Worm (Caenorhabditis elegans): ENCODE results near the gene spin-3.

The spin-3 gene

ce11 chrX:13165686-13166085 lies 35.6 kb downstream of the spin-3 start:
- TF ChIP-seq ceh-9 (tag; optimal IDR thresholded peaks at IDR 0.05) = no peak
- TF ChIP-seq ztf-4 (tag; optimal IDR thresholded peaks at IDR 0.05) = no peak
- no peak for TF ChIP-seq fkh-10 (GFP tag; optimal IDR thresholded peaks at IDR 0.05)
- TF ChIP-seq elt-1 (tag; optimal IDR thresholded peaks at IDR 0.05) = no peak
- TF ChIP-seq elt-3 (tag; optimal IDR thresholded peaks at IDR 0.05) = peak in 2 of 3 experiments; percentile 66 to 91
- no peak for TF ChIP-seq hmg-11 (tag; optimal IDR thresholded peaks at IDR 0.05)
- TF ChIP-seq jun-1 (tag; optimal IDR thresholded peaks at IDR 0.05) = peak; percentile 90
- no peak for TF ChIP-seq unc-62 (GFP tag; optimal IDR thresholded peaks at IDR 0.05)
- no peak for TF ChIP-seq tbx-2 (tag; optimal IDR thresholded peaks at IDR 0.05)
- peak; percentile 74 for TF ChIP-seq pha-4 (tag; optimal IDR thresholded peaks at IDR 0.05)
- peak; percentile 40 for TF ChIP-seq nhr-23 (tag; optimal IDR thresholded peaks at IDR 0.05)
- TF ChIP-seq ceh-28 (tag; optimal IDR thresholded peaks at IDR 0.05) = peak; percentile 45
- peak; percentile 58 for TF ChIP-seq fos-1 (tag; optimal IDR thresholded peaks at IDR 0.05)
- TF ChIP-seq elt-2 (tag; optimal IDR thresholded peaks at IDR 0.05) = peak; percentile 99
- no peak for TF ChIP-seq zag-1 (tag; optimal IDR thresholded peaks at IDR 0.05)
- TF ChIP-seq pqm-1 (tag; optimal IDR thresholded peaks at IDR 0.05) = peak; percentile 98

- TF ChIP-seq nhr-11 (tag; optimal IDR thresholded peaks at IDR 0.05) (no peak), egl-5 (tag; optimal IDR thresholded peaks at IDR 0.05) (peak; percentile 32), nhr-25 (tag; optimal IDR thresholded peaks at IDR 0.05) (peak; percentile 15), lin-15B (tag; optimal IDR thresholded peaks at IDR 0.05) (no peak), lin-39 (tag; optimal IDR thresholded peaks at IDR 0.05) (peak; percentile 87), fos-1 (tag; optimal IDR thresholded peaks at IDR 0.05) (no peak), elt-1 (tag; optimal IDR thresholded peaks at IDR 0.05) (peak; percentile 73), nhr-43 (tag; optimal IDR thresholded peaks at IDR 0.05; ENCODE audit: poor library complexity, severe bottlenecking) (peak; percentile 21), nfya-1 (tag; optimal IDR thresholded peaks at IDR 0.05; ENCODE audit: insufficient read depth) (peak; percentile 44), nhr-23 (tag; optimal IDR thresholded peaks at IDR 0.05) (peak; percentile 18), nhr-28 (tag; optimal IDR thresholded peaks at IDR 0.05) (no peak), mdl-1 (tag; optimal IDR thresholded peaks at IDR 0.05) (peak; percentile 40)
Observed at ce11 chrX:13169133-13169532, 39.1 kb downstream of the spin-3 start.

DNA sequence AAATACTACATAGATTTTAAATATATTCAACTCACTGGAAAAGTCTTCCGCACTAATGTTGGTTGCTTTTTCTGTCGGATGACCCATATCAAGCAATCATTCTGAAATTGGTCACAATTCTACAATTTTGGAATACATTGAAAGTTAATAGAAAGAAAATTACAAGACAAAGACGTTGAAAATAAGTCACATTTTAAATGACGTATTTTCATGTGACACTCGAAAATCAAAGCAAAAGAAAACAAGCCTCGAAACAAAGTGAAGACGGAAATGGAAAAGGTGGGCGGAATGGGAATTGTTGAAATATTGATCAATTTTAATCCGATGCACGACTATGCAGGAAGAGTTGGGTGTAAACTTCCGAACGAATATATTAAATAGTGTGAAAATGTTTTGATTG lies 39.9 kb downstream of the spin-3 start, which contains the start of gene mob-2:
Gene mob-2, minus strand, starts transcription at position 101 of the 400 bp plus-strand sequence.
- TF ChIP-seq ama-1 (optimal IDR thresholded peaks at IDR 0.05) (no peak), ceh-82 (tag; optimal IDR thresholded peaks at IDR 0.05) (no peak), egl-27 (tag; optimal IDR thresholded peaks at IDR 0.05) (no peak), skn-1 (tag; optimal IDR thresholded peaks at IDR 0.05) (no peak), lin-15B (tag; optimal IDR thresholded peaks at IDR 0.05) (no peak), pha-4 (tag; optimal IDR thresholded peaks at IDR 0.05) (no peak), snpc-4 (tag; optimal IDR thresholded peaks at IDR 0.05) (no peak), nhr-237 (tag; optimal IDR thresholded peaks at IDR 0.05) (no peak), sea-2 (GFP tag; optimal IDR thresholded peaks at IDR 0.05) (no peak), nhr-12 (tag; optimal IDR thresholded peaks at IDR 0.05) (no peak), lsy-12 (tag; optimal IDR thresholded peaks at IDR 0.05) (no peak), nhr-11 (tag; optimal IDR thresholded peaks at IDR 0.05) (no peak), nfya-1 (tag; optimal IDR thresholded peaks at IDR 0.05; ENCODE audit: insufficient read depth) (no peak), mml-1 (tag; optimal IDR thresholded peaks at IDR 0.05) (no peak)

ce11 chrX:13170804-13171203 lies 40.8 kb downstream of the spin-3 start:
- no peak for TF ChIP-seq ZK546.5 (tag; optimal IDR thresholded peaks at IDR 0.05)
- no peak for TF ChIP-seq pqm-1 (tag; optimal IDR thresholded peaks at IDR 0.05)
- no peak for TF ChIP-seq unc-39 (tag; optimal IDR thresholded peaks at IDR 0.05)
- no peak for TF ChIP-seq aly-2 (tag; optimal IDR thresholded peaks at IDR 0.05)
- no peak for TF ChIP-seq jun-1 (tag; optimal IDR thresholded peaks at IDR 0.05)
- TF ChIP-seq ztf-4 (tag; optimal IDR thresholded peaks at IDR 0.05) = no peak
- TF ChIP-seq ceh-9 (tag; optimal IDR thresholded peaks at IDR 0.05) = no peak
- TF ChIP-seq ztf-11 (tag; optimal IDR thresholded peaks at IDR 0.05) = no peak
- TF ChIP-seq nfya-1 (tag; optimal IDR thresholded peaks at IDR 0.05; ENCODE audit: insufficient read depth) = no peak
- no peak for TF ChIP-seq fkh-10 (GFP tag; optimal IDR thresholded peaks at IDR 0.05)
- no peak for TF ChIP-seq eor-1 (tag; optimal IDR thresholded peaks at IDR 0.05)
- no peak for TF ChIP-seq tbx-2 (tag; optimal IDR thresholded peaks at IDR 0.05)
- TF ChIP-seq nhr-43 (tag; optimal IDR thresholded peaks at IDR 0.05; ENCODE audit: poor library complexity, severe bottlenecking) = no peak
- TF ChIP-seq egl-27 (tag; optimal IDR thresholded peaks at IDR 0.05) = no peak
- no peak for TF ChIP-seq sea-2 (GFP tag; optimal IDR thresholded peaks at IDR 0.05)

All from whole organism, L3 larva.